Worm (Caenorhabditis elegans) whole organism, L4 larva: ENCODE results near the gene tmem-138.

ENCODE experiments used
- fos-1 ChIP-seq: fragments of 150-350 bp; optimal IDR thresholded peaks from 2 replicates; lab custom pipeline; 2014; ENCODE audit warnings: missing biosample characterization, missing genetic modification characterization
- jun-1 ChIP-seq: fragments of 150-350 bp; optimal IDR thresholded peaks from 2 replicates; lab custom pipeline; 2014; ENCODE audit warnings: missing biosample characterization, missing genetic modification reagents, missing genetic modification characterization
- lin-13 ChIP-seq: fragments of 150-350 bp; optimal IDR thresholded peaks from 2 replicates; lab custom pipeline; 2014; ENCODE audit warnings: missing biosample characterization, missing genetic modification reagents, missing genetic modification characterization
- lsy-2 ChIP-seq, 2 experiments: fragments of 150-350 bp in 1 of 2; sonication (generic microtip) in 1 of 2; optimal IDR thresholded peaks; 2 replicates each; lab custom pipeline; 2014 to 2017; ENCODE audit warnings: missing biosample characterization in 2 of 2, missing genetic modification characterization in 2 of 2
- mep-1 ChIP-seq: fragments of 150-350 bp; sonication (generic microtip); optimal IDR thresholded peaks from 3 replicates; lab custom pipeline; 2014; ENCODE audit warnings: missing biosample characterization, missing genetic modification characterization
- nhr-6 ChIP-seq: fragments of 150-350 bp; optimal IDR thresholded peaks from 2 replicates; lab custom pipeline; 2014; ENCODE audit warnings: missing biosample characterization, missing genetic modification characterization

DNA sequence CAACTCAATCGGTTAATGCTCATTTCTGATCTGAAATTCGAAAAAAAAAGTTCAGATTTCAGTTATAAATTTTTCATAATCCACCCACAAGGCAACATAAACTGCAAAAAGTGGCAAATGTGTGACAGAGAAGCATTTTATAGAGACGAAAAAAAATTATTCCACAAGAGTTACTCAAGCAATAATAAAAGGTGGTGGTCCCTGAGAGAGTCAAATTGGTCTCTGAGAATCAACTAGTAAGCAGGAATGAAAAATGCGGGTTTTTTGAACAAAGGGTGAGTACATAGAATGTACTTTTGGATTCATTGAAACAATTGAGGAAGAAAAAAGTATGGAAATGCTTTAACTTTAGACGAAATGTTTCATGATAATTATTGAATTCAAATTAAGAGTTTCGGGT lies 13.3 kb downstream of the tmem-138 start, which contains the start of gene T05C12.11:
- TF ChIP-seq mep-1 (tag; lab: Kevin White, UChicago) (no peak), fos-1 (tag; lab: Kevin White, UChicago) (no peak), nhr-6 (tag; lab: Kevin White, UChicago) (no peak), jun-1 (tag; lab: Kevin White, UChicago) (no peak), lin-13 (GFP tag; lab: Kevin White, UChicago) (no peak), lsy-2 (tag; optimal IDR thresholded peaks at IDR 0.05; lab: Kevin White, UChicago) (no peak)
